Worm (Caenorhabditis elegans): ENCODE measurements around the gene fbxb-48.

fbxb-48 gene

DNA sequence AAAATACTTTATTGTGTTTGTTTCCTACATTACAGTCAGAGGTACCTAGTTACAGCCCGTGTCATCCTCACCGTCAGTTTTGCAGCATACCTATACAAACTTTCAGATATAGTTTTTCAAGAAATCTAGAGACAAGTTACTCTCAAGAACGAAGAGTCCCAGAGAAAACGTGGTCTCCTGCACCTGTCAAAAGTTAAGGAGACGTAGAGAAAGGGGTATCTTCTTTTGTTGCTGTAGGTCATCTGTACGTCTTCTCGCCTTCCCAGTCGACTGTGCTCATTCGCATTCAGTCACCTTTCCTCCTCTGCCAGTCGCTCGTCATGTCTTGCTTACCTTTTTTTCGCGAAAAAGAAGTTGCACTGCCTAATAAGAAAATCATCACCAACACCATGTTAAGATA is 42.5 kb upstream of the fbxb-48 start, which contains the start of gene F36H5.4:
TSS of gene F36H5.4 (plus strand) at position 301 of the 400 bp plus-strand sequence.
- TF ChIP-seq snu-23 (GFP tag; optimal IDR thresholded peaks at IDR 0.05), result no peak

- no peak for TF ChIP-seq lsy-2 (tag; optimal IDR thresholded peaks at IDR 0.05)
- no peak for TF ChIP-seq elt-3 (tag; optimal IDR thresholded peaks at IDR 0.05)
- no peak for TF ChIP-seq alr-1 (tag; optimal IDR thresholded peaks at IDR 0.05; ENCODE audit: borderline replicate concordance)
- no peak for TF ChIP-seq unc-86 (tag; optimal IDR thresholded peaks at IDR 0.05)
- no peak for TF ChIP-seq pqm-1 (tag; optimal IDR thresholded peaks at IDR 0.05)
- TF ChIP-seq zip-4 (GFP tag; optimal IDR thresholded peaks at IDR 0.05), result no peak
- no peak for TF ChIP-seq lin-39 (tag; optimal IDR thresholded peaks at IDR 0.05)
- no peak for TF ChIP-seq nhr-90 (tag; optimal IDR thresholded peaks at IDR 0.05; ENCODE audit: poor library complexity)
- no peak for TF ChIP-seq C34B4.2 (tag; optimal IDR thresholded peaks at IDR 0.05)
- TF ChIP-seq nhr-28 (tag; optimal IDR thresholded peaks at IDR 0.05), result no peak
- TF ChIP-seq ceh-90 (tag; optimal IDR thresholded peaks at IDR 0.05), result no peak
These were observed 40.5 kb upstream of the fbxb-48 start, which contains the start of gene F36H5.18 for ce11 chrII:1759602-1760001. Gene F36H5.18, plus strand, starts transcription at chrII:1759902.

DNA sequence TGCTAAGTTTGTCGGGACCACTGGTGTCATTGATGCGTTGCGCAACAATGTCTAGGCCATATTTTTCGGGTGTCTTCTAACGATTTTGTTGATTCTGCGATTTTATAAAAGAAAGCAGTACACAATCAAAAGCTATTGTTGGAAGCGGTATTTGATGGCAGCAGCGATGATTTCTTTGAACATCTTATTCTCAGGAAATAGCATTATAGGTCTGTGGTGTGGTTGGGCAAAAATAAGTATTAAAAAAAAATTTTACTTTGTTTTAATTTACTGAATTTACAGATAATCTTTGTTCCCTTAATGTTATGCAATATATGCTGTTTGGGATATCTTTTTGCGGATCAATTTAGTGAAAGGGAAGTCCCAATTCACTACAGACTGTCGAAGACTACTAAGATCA is 38.0 kb upstream of the fbxb-48 start, which contains the start of gene F36H5.10:
TSS of gene F36H5.10 (plus strand) at position 301 of the 400 bp plus-strand sequence.
- TF ChIP-seq lin-13 (GFP tag; optimal IDR thresholded peaks at IDR 0.05) (no peak), lin-39 (tag; optimal IDR thresholded peaks at IDR 0.05) (no peak), pax-3 (tag; optimal IDR thresholded peaks at IDR 0.05) (no peak), unc-130 (tag; optimal IDR thresholded peaks at IDR 0.05) (no peak), F16B12.6 (tag; optimal IDR thresholded peaks at IDR 0.05) (no peak), ceh-90 (tag; optimal IDR thresholded peaks at IDR 0.05) (no peak), ces-1 (GFP tag; optimal IDR thresholded peaks at IDR 0.05) (no peak), snpc-4 (tag; optimal IDR thresholded peaks at IDR 0.05) (no peak), pqm-1 (tag; optimal IDR thresholded peaks at IDR 0.05) (no peak), efl-1 (optimal IDR thresholded peaks at IDR 0.05) (no peak), efl-1 (GFP tag; optimal IDR thresholded peaks at IDR 0.05 in 1 of 2) (no peak), zip-4 (GFP tag; optimal IDR thresholded peaks at IDR 0.05) (no peak), mep-1 (tag; optimal IDR thresholded peaks at IDR 0.05) (no peak), dpl-1 (GFP tag; optimal IDR thresholded peaks at IDR 0.05) (no peak), nhr-12 (tag; optimal IDR thresholded peaks at IDR 0.05) (no peak)

DNA sequence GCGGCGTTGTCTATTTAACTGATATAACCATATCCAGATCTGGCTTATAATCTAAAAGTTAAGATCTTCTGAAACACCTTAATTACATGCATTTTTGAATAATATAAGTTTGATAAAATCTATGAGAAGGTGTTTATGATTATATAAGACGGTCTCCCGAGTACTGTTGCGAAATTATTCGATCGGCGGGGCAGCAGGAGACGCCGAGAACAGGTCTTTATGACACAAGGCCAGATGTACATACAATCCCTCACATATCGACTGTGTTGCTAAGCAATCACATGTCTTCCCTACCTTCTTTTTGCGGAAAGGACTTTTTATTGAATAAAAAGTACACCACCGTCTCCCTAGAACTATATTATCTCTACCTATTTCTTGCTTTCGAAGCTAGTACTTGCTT is 37.5 kb upstream of the fbxb-48 start, which contains the start of gene fbxb-53:
TSS of gene fbxb-53 (plus strand) at position 301 of the 400 bp plus-strand sequence.
- no peak for TF ChIP-seq lin-14 (GFP tag; optimal IDR thresholded peaks at IDR 0.05)
- TF ChIP-seq ces-1 (GFP tag; optimal IDR thresholded peaks at IDR 0.05), result no peak
- TF ChIP-seq ets-5 (GFP tag; IDR thresholded peaks at IDR 0.05), result no peak
- TF ChIP-seq nhr-76 (tag; optimal IDR thresholded peaks at IDR 0.05), result no peak
- TF ChIP-seq vab-15 (tag; optimal IDR thresholded peaks at IDR 0.05), result no peak
- TF ChIP-seq nhr-90 (tag; optimal IDR thresholded peaks at IDR 0.05; ENCODE audit: poor library complexity), result no peak
- TF ChIP-seq jun-1 (tag; optimal IDR thresholded peaks at IDR 0.05), result no peak
- TF ChIP-seq egl-27 (tag; optimal IDR thresholded peaks at IDR 0.05), result no peak
- no peak for TF ChIP-seq egl-13 (tag; optimal IDR thresholded peaks at IDR 0.05)
- TF ChIP-seq sox-4 (tag; optimal IDR thresholded peaks at IDR 0.05), result no peak
- no peak for TF ChIP-seq lin-35 (GFP tag; optimal IDR thresholded peaks at IDR 0.05)
- TF ChIP-seq F16B12.6 (tag; optimal IDR thresholded peaks at IDR 0.05), result no peak
- no peak for TF ChIP-seq unc-62 (GFP tag; optimal IDR thresholded peaks at IDR 0.05)
- TF ChIP-seq fkh-8 (tag; optimal IDR thresholded peaks at IDR 0.05), result no peak
- no peak for TF ChIP-seq tlp-1 (tag; optimal IDR thresholded peaks at IDR 0.05)

DNA sequence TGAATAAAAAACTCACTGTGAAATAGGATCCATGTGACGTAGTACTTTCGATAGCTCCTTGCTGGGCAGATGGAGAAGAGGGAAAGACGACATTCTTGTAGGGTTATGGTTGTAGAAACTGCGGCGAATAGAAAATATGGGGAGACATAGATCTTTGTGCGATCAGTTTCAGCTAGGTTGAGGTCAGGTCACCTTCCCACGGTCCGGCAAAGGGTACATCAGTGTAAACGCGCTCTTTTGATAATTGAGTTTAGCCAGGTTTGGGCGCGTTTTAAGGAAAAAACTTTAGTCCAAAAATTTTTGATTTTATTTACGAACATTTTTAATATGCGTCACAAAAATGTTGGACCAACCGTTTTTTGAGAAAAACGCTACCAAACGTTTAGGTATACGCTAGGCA is 37.0 kb upstream of the fbxb-48 start, which contains the start of gene F36H5.17:
TSS of gene F36H5.17 (minus strand) at position 101 of the 400 bp plus-strand sequence.
- TF ChIP-seq jun-1 (tag; optimal IDR thresholded peaks at IDR 0.05), result no peak
- no peak for TF ChIP-seq sup-37 (GFP tag; optimal IDR thresholded peaks at IDR 0.05)
- TF ChIP-seq tlp-1 (tag; optimal IDR thresholded peaks at IDR 0.05), result no peak
- TF ChIP-seq hlh-4 (tag; optimal IDR thresholded peaks at IDR 0.05), result no peak
- no peak for TF ChIP-seq unc-98 (GFP tag; IDR thresholded peaks at IDR 0.05)
- TF ChIP-seq zip-4 (GFP tag; optimal IDR thresholded peaks at IDR 0.05), result no peak
- no peak for TF ChIP-seq dsc-1 (tag; optimal IDR thresholded peaks at IDR 0.05)
- TF ChIP-seq egl-27 (tag; optimal IDR thresholded peaks at IDR 0.05), result no peak
- no peak for TF ChIP-seq nhr-85 (tag)
- TF ChIP-seq swsn-7 (tag; optimal IDR thresholded peaks at IDR 0.05), result no peak
- no peak for TF ChIP-seq ceh-90 (tag; optimal IDR thresholded peaks at IDR 0.05)
- TF ChIP-seq ama-1 (optimal IDR thresholded peaks at IDR 0.05), result no peak
- TF ChIP-seq isw-1 (GFP tag; IDR thresholded peaks at IDR 0.05), result no peak
- no peak for TF ChIP-seq pax-3 (tag; optimal IDR thresholded peaks at IDR 0.05)
- TF ChIP-seq pqm-1 (tag; optimal IDR thresholded peaks at IDR 0.05), result no peak

Data from whole organism, L1 larva.